Fruit fly (Drosophila melanogaster): ENCODE measurements around the gene CG34130.

The CG34130 gene

dm6 chr3R:26238945-26239344 is 49.2 kb upstream of the CG34130 start (continued):
- TF ChIP-seq CG1024 (GFP tag; IDR thresholded peaks at IDR 0.05) (peak; percentile 52; the same call in 1 of the 2 replicates), CHES-1-like (GFP tag; optimal IDR thresholded peaks at IDR 0.05) (peak; percentile 48), ewg (GFP tag; optimal IDR thresholded peaks at IDR 0.05) (peak; percentile 17), CG13775 (GFP tag; optimal IDR thresholded peaks at IDR 0.05) (peak; percentile 10), Oaz (GFP tag; IDR thresholded peaks at IDR 0.05) (no peak), CG1603 (tag; optimal IDR thresholded peaks at IDR 0.05) (peak; percentile 57), fru (optimal IDR thresholded peaks at IDR 0.05) (no peak), bsh (GFP tag; optimal IDR thresholded peaks at IDR 0.05) (peak in 1 of 2 experiments; percentile 43), Dip3 (GFP tag; optimal IDR thresholded peaks at IDR 0.05) (peak; percentile 33), CG15601 (tag; optimal IDR thresholded peaks at IDR 0.05) (no peak), odd (GFP tag; optimal IDR thresholded peaks at IDR 0.05) (peak; percentile 38), vnd (GFP tag; IDR thresholded peaks at IDR 0.05; ENCODE audit: partially characterized antibody) (no peak), CG6254 (GFP tag; optimal IDR thresholded peaks at IDR 0.05) (no peak), HHEX (GFP tag; optimal IDR thresholded peaks at IDR 0.05) (peak; percentile 68), nom (GFP tag; optimal IDR thresholded peaks at IDR 0.05) (no peak), CG17568 (GFP tag; optimal IDR thresholded peaks at IDR 0.05) (no peak), eyg (GFP tag; optimal IDR thresholded peaks at IDR 0.05) (peak; percentile 14), CG3281 (GFP tag; optimal IDR thresholded peaks at IDR 0.05) (peak; percentile 77), CG17612 (GFP tag; IDR thresholded peaks at IDR 0.05) (no peak), Mes4 (GFP tag; optimal IDR thresholded peaks at IDR 0.05) (peak; percentile 25), ac (GFP tag; optimal IDR thresholded peaks at IDR 0.05) (no peak), kay (GFP tag; optimal IDR thresholded peaks at IDR 0.05) (peak; percentile 7), zen2 (GFP tag; IDR thresholded peaks at IDR 0.05; ENCODE audit: partially characterized antibody) (no peak), CG3838 (GFP tag; optimal IDR thresholded peaks at IDR 0.05) (peak; percentile 18), fd3F (GFP tag; optimal IDR thresholded peaks at IDR 0.05) (peak; percentile 48), CG4617 (GFP tag; optimal IDR thresholded peaks at IDR 0.05; ENCODE audit: borderline replicate concordance) (no peak), tio (GFP tag; optimal IDR thresholded peaks at IDR 0.05) (peak; percentile 17), H15 (GFP tag; IDR thresholded peaks at IDR 0.05) (no peak), CG12769 (tag; optimal IDR thresholded peaks at IDR 0.05) (peak; percentile 76), ssp (GFP tag; IDR thresholded peaks at IDR 0.05) (no peak), Med (GFP tag) (peak; percentile 94), p53 (GFP tag; optimal IDR thresholded peaks at IDR 0.05) (peak; percentile 9), HLH54F (GFP tag; optimal IDR thresholded peaks at IDR 0.05) (peak; percentile 14), lilli (GFP tag; optimal IDR thresholded peaks at IDR 0.05) (no peak), CG7372 (GFP tag; IDR thresholded peaks at IDR 0.05) (no peak), CG8765 (GFP tag; IDR thresholded peaks at IDR 0.05) (no peak), Opbp (GFP tag; IDR thresholded peaks at IDR 0.05; ENCODE audit: partially characterized antibody) (no peak), Atf6 (GFP tag; IDR thresholded peaks at IDR 0.05) (peak; percentile 79), CG34224 (GFP tag; IDR thresholded peaks at IDR 0.05; ENCODE audit: partially characterized antibody) (no peak), CG10267 (tag; optimal IDR thresholded peaks at IDR 0.05) (no peak), pita (GFP tag; optimal IDR thresholded peaks at IDR 0.05) (no peak), CG12391 (tag; optimal IDR thresholded peaks at IDR 0.05) (no peak), trh (GFP tag; optimal IDR thresholded peaks at IDR 0.05) (peak; percentile 17), CG2889 (GFP tag; IDR thresholded peaks at IDR 0.05) (no peak), tgo (GFP tag; IDR thresholded peaks at IDR 0.05) (peak; percentile 32; the same call in 1 of the 3 replicates), Scr (GFP tag; IDR thresholded peaks at IDR 0.05; ENCODE audit: partially characterized antibody) (no peak), Ada2b (GFP tag; IDR thresholded peaks at IDR 0.05) (0 out of 2 replicates have a peak, but pooled peaks have one; percentile 6), exex (tag; optimal IDR thresholded peaks at IDR 0.05) (no peak), run (tag; optimal IDR thresholded peaks at IDR 0.05) (peak; percentile 1), CG8359 (GFP tag; optimal IDR thresholded peaks at IDR 0.05; ENCODE audit: borderline replicate concordance) (peak; percentile 16), Sry-δ (GFP tag; optimal IDR thresholded peaks at IDR 0.05) (peak; percentile 10)

Data from whole organism, embryonic.